Worm (Caenorhabditis elegans) whole organism, midembryonic: ENCODE results near the gene C44C10.11.

ENCODE experiments used
- T22C8.4 ChIP-seq: fragments of 200-800 bp; sonication (Bioruptor generic); IDR thresholded peaks from 2 replicates; pipeline ENCODE4 v1.3.6; 2022; ENCODE audit warnings: missing genetic modification characterization, missing compliant biosample characterization
- cog-1 ChIP-seq: sonication (generic microtip); optimal IDR thresholded peaks from 2 replicates; lab custom pipeline; 2016; ENCODE audit warnings: missing genetic modification characterization, missing compliant biosample characterization
- flt-1 ChIP-seq: fragments of 200-800 bp; sonication (Bioruptor generic); IDR thresholded peaks from 2 replicates; pipeline ENCODE4 v1.3.6; 2022; ENCODE audit warnings: missing genetic modification characterization, missing compliant biosample characterization
- klf-2 ChIP-seq: fragments of 200-800 bp; sonication (Bioruptor generic); conservative IDR thresholded peaks from 2 replicates; pipeline ENCODE4 v1.3.6; 2022; ENCODE audit warnings: missing genetic modification reagents, missing genetic modification characterization, missing compliant biosample characterization
- med-1 ChIP-seq: sonication (generic microtip); optimal IDR thresholded peaks from 2 replicates; lab custom pipeline; 2017; ENCODE audit warnings: missing genetic modification characterization, mild to moderate bottlenecking, missing compliant biosample characterization, antibody characterized with exemption, missing genetic modification reagents; ENCODE audit not compliant: insufficient read depth
- ref-1 ChIP-seq: fragments of 200-800 bp; sonication (Bioruptor generic); conservative IDR thresholded peaks from 2 replicates; pipeline ENCODE4 v1.3.6; 2022; ENCODE audit warnings: missing genetic modification reagents, missing genetic modification characterization, missing compliant biosample characterization
- tab-1 ChIP-seq: fragments of 200-800 bp; sonication (Bioruptor generic); IDR thresholded peaks from 2 replicates; pipeline ENCODE4 v1.3.6; 2022; ENCODE audit warnings: missing genetic modification characterization, missing compliant biosample characterization
- ztf-23 ChIP-seq: fragments of 200-800 bp; sonication (Bioruptor generic); IDR thresholded peaks from 2 replicates; pipeline ENCODE4 v1.3.6; 2022; ENCODE audit warnings: missing genetic modification reagents, missing genetic modification characterization, missing compliant biosample characterization
- ztf-29 ChIP-seq: fragments of 200-800 bp; sonication (Bioruptor generic); IDR thresholded peaks from 2 replicates; pipeline ENCODE4 v1.3.6; 2022; ENCODE audit warnings: missing genetic modification reagents, missing genetic modification characterization, missing compliant biosample characterization

C44C10.11 gene

DNA sequence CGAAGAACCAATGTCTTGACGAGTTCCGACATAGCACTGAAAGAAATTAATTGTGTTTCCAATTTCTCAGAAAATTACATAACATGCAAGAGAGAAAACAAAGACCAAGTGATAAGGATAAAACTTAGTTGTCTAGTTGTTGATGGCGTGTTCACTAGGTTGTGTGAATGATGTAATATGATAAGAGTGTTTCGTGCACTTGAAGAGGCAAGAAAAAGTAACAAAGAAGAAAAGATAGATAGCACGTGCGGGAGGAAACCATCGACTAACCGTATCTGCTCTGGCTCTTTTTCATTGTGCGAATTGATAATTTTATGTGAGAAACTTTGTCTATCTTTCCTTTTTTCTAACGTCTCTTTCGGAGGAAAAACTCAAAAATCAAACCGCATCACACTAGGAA, 48.5 kb downstream of the C44C10.11 start, which contains the start of gene sfxn-1.5:
Gene sfxn-1.5, minus strand, starts transcription at position 36 of the 400 bp plus-strand sequence.
- no peak for TF ChIP-seq cog-1
- no peak for TF ChIP-seq flt-1
- no peak for TF ChIP-seq tab-1 (GFP tag; lab: Robert Waterston, UW)
- TF ChIP-seq klf-2 (GFP tag; lab: Robert Waterston, UW), result no peak
- no peak for TF ChIP-seq ref-1
- TF ChIP-seq T22C8.4 (GFP tag; lab: Robert Waterston, UW), result no peak
- no peak for TF ChIP-seq ztf-23 (GFP tag; lab: Robert Waterston, UW)
- TF ChIP-seq med-1, result no peak
- no peak for TF ChIP-seq ztf-29

DNA sequence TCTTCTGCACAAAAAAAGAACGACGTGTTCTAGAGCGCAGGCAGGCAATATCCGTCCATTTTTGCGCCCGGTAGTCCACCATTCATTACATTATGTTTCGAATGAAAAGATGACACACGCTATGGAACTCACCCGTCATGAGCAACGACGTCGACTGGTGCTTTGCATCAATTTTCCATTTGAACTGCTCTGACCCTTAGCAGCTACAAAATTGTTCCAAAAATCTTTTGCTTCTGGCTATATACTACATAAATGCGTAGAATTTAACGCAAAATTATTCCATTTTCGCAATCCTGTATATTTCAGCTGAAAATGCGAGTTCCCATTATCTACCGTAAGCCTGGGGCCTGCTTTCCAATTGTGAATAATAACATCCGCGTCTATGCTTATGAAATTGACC, 51.8 kb downstream of the C44C10.11 start, which contains the start of gene T04F8.3:
Gene T04F8.3, plus strand, starts transcription at position 301 of the 400 bp plus-strand sequence.
- TF ChIP-seq ztf-23 (GFP tag; lab: Robert Waterston, UW) (no peak), ref-1 (no peak), flt-1 (no peak), ztf-29 (no peak), klf-2 (GFP tag; lab: Robert Waterston, UW) (no peak), cog-1 (no peak), med-1 (no peak), tab-1 (GFP tag; lab: Robert Waterston, UW) (no peak), T22C8.4 (GFP tag; lab: Robert Waterston, UW) (no peak)
